Fruit fly (Drosophila melanogaster): ENCODE measurements around the gene ftz-f1.
A peak's percentile ranks its signal among the peaks of the same experiment; 100 is the strongest.

Gene ftz-f1

DNA sequence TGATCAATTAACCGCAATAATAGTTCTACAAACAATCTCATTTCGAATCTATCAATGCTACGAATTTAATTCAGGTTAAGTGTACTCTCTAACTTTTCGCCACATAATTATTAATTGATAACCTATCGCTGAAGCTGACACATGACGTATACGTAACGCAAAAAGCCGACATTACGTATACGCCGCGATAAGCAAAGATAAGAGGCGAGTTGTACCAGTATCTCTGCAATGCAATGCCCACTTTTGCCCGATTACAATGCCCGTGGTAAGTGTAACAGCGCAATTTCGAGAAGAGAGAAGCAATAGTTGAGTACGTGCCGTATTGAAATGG is 9.1 kb downstream of the ftz-f1 start:
- TF ChIP-seq Sox15 (GFP tag; optimal IDR thresholded peaks at IDR 0.05) = no peak
- TF ChIP-seq lz (GFP tag; optimal IDR thresholded peaks at IDR 0.05) = no peak
- peak; percentile 96 for TF ChIP-seq vri (GFP tag; optimal IDR thresholded peaks at IDR 0.05)
- no peak for TF ChIP-seq acj6 (GFP tag; optimal IDR thresholded peaks at IDR 0.05)
- TF ChIP-seq CG3919 (GFP tag; optimal IDR thresholded peaks at IDR 0.05) = no peak
- TF ChIP-seq CG6163 (GFP tag; IDR thresholded peaks at IDR 0.05) = no peak
- no peak for TF ChIP-seq Lpt (GFP tag; optimal IDR thresholded peaks at IDR 0.05)
- TF ChIP-seq CG11902 (GFP tag; optimal IDR thresholded peaks at IDR 0.05) = no peak
- TF ChIP-seq Eip93F (GFP tag; optimal IDR thresholded peaks at IDR 0.05) = no peak
- no peak for TF ChIP-seq pdm3 (GFP tag; optimal IDR thresholded peaks at IDR 0.05)
- TF ChIP-seq salr (GFP tag; optimal IDR thresholded peaks at IDR 0.05) = no peak
- TF ChIP-seq Hr4 (GFP tag; optimal IDR thresholded peaks at IDR 0.05) = no peak
- peak; percentile 83 for TF ChIP-seq svp (GFP tag)

DNA sequence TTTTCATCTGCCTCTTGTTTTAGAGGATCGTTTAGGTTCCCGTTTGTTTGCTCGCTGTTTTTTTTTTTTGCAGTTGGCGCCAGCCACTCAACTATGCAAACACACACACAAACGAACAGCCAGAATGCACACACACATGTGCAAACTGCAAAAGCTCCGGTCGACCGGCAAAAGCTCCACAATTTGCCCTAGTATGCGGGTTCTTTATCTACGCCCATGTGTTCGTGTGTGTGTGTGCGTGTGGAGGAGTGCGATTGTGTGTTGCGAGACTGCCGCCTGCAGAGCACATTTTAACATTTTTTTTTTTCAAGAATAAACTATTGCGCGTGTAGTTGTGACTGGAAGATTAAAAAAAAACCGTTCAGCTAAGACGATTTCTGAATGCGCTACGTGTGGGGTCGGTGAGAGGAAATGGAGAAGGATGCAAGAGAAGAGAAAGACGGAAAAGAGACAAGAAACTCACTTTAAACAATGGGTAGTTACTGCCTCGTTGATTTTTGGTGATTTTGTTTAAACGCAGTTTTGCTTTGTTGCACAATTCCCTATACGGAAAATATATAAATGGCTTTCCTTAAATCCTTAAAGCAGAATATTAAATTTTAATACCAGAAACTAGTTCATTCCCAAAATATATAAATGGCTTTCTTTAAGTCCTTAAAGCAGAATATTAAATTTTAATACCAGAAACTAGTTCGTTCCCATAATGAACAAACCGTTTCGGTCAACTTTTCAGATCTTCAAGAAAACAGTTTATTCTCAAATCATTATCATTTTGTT is 9.7 kb downstream of the ftz-f1 start:
- TF ChIP-seq CG4318 (GFP tag; optimal IDR thresholded peaks at IDR 0.05) (peak; percentile 7), CG9139 (GFP tag; optimal IDR thresholded peaks at IDR 0.05) (peak; percentile 40), CG6854 (GFP tag; optimal IDR thresholded peaks at IDR 0.05) (no peak), cyc (GFP tag; optimal IDR thresholded peaks at IDR 0.05) (no peak), pdm3 (GFP tag; optimal IDR thresholded peaks at IDR 0.05) (peak; percentile 57), CG6163 (GFP tag; IDR thresholded peaks at IDR 0.05) (peak; percentile 84), CG11294 (GFP tag; IDR thresholded peaks at IDR 0.05) (peak; percentile 34; the same call in 1 of the 2 replicates), eg (GFP tag; IDR thresholded peaks at IDR 0.05) (peak; percentile 75), achi (GFP tag; optimal IDR thresholded peaks at IDR 0.05) (no peak), fd59A (GFP tag; optimal IDR thresholded peaks at IDR 0.05) (peak; percentile 42), ss (GFP tag; optimal IDR thresholded peaks at IDR 0.05) (peak; percentile 30 to 89), Eip78C (GFP tag) (peak; percentile 76), Hr4 (GFP tag; optimal IDR thresholded peaks at IDR 0.05) (peak; percentile 16), CG10669 (GFP tag; optimal IDR thresholded peaks at IDR 0.05) (peak; percentile 67), Hr39 (GFP tag; optimal IDR thresholded peaks at IDR 0.05) (no peak), esn (GFP tag; optimal IDR thresholded peaks at IDR 0.05) (no peak), Blimp-1 (GFP tag; optimal IDR thresholded peaks at IDR 0.05) (no peak), Eip75B (GFP tag; optimal IDR thresholded peaks at IDR 0.05) (peak; percentile 14), CG34406 (GFP tag; optimal IDR thresholded peaks at IDR 0.05) (peak; percentile 9), net (GFP tag; optimal IDR thresholded peaks at IDR 0.05) (peak; percentile 32), CG16779 (tag; optimal IDR thresholded peaks at IDR 0.05) (peak; percentile 40), Sox15 (GFP tag; optimal IDR thresholded peaks at IDR 0.05) (no peak), OdsH (GFP tag; optimal IDR thresholded peaks at IDR 0.05) (peak; percentile 42), CG6276 (GFP tag; optimal IDR thresholded peaks at IDR 0.05) (peak; percentile 47), CG1621 (tag; optimal IDR thresholded peaks at IDR 0.05) (peak; percentile 80), CG6792 (GFP tag; optimal IDR thresholded peaks at IDR 0.05) (peak; percentile 0), Ets96B (tag; optimal IDR thresholded peaks at IDR 0.05) (peak; percentile 76), CG10631 (GFP tag; optimal IDR thresholded peaks at IDR 0.05) (peak; percentile 33), spab (GFP tag; optimal IDR thresholded peaks at IDR 0.05) (peak; percentile 58), CG8632 (GFP tag; optimal IDR thresholded peaks at IDR 0.05) (no peak), dsx (GFP tag; optimal IDR thresholded peaks at IDR 0.05; ENCODE audit: poor library complexity, severe bottlenecking) (peak; percentile 65), Lpt (GFP tag; optimal IDR thresholded peaks at IDR 0.05) (peak; percentile 46), CG3032 (tag; optimal IDR thresholded peaks at IDR 0.05) (peak; percentile 68), Smox (GFP tag; optimal IDR thresholded peaks at IDR 0.05) (no peak), CG6808 (GFP tag; optimal IDR thresholded peaks at IDR 0.05) (peak; percentile 54), Gug (GFP tag; IDR thresholded peaks at IDR 0.05) (peak; percentile 53), svp (GFP tag) (peak; percentile 27), dac (GFP tag; optimal IDR thresholded peaks at IDR 0.05) (peak; percentile 56), Sox14 (GFP tag; optimal IDR thresholded peaks at IDR 0.05) (peak; percentile 45), CG3919 (GFP tag; optimal IDR thresholded peaks at IDR 0.05) (peak; percentile 38), salr (GFP tag; optimal IDR thresholded peaks at IDR 0.05) (peak; percentile 68 to 74), CG32006 (GFP tag; optimal IDR thresholded peaks at IDR 0.05) (peak; percentile 50), Ets21C (GFP tag; optimal IDR thresholded peaks at IDR 0.05) (no peak)

Data from whole organism, prepupa.